Worm (Caenorhabditis elegans) whole organism, L3 larva: ENCODE data around the gene faah-4.

Experiments
- ama-1 ChIP-seq: fragments of 150-350 bp; optimal IDR thresholded peaks from 2 replicates; lab custom pipeline; 2018
- fkh-10 ChIP-seq: sonication (generic microtip); optimal IDR thresholded peaks from 2 replicates; lab custom pipeline; 2017; ENCODE audit warnings: missing biosample characterization, missing genetic modification reagents, missing genetic modification characterization
- jun-1 ChIP-seq: fragments of 150-350 bp; optimal IDR thresholded peaks from 2 replicates; lab custom pipeline; 2014; ENCODE audit warnings: missing biosample characterization, missing genetic modification reagents, missing genetic modification characterization
- mdl-1 ChIP-seq: fragments of 150-350 bp; optimal IDR thresholded peaks from 2 replicates; lab custom pipeline; 2014; ENCODE audit warnings: missing biosample characterization, missing genetic modification characterization
- nhr-11 ChIP-seq: fragments of 150-350 bp; optimal IDR thresholded peaks from 2 replicates; lab custom pipeline; 2014; ENCODE audit warnings: missing biosample characterization, missing genetic modification characterization
- nhr-25 ChIP-seq: sonication (generic microtip); optimal IDR thresholded peaks from 2 replicates; lab custom pipeline; 2017; ENCODE audit warnings: missing biosample characterization, missing genetic modification characterization
- nhr-28 ChIP-seq: fragments of 150-350 bp; optimal IDR thresholded peaks from 2 replicates; lab custom pipeline; 2014; ENCODE audit warnings: missing biosample characterization, missing genetic modification characterization
- nhr-67 ChIP-seq: fragments of 150-350 bp; optimal IDR thresholded peaks from 2 replicates; lab custom pipeline; 2014; ENCODE audit warnings: missing biosample characterization, missing genetic modification characterization
- pqm-1 ChIP-seq: fragments of 150-350 bp; optimal IDR thresholded peaks from 2 replicates; lab custom pipeline; 2017; ENCODE audit warnings: missing biosample characterization, missing genetic modification characterization, inconsistent platforms
- tbx-2 ChIP-seq: sonication (generic microtip); optimal IDR thresholded peaks from 2 replicates; lab custom pipeline; 2016; ENCODE audit warnings: mild to moderate bottlenecking, missing genetic modification characterization, missing compliant biosample characterization
- unc-39 ChIP-seq: sonication (generic microtip); optimal IDR thresholded peaks from 4 replicates; lab custom pipeline; 2017; ENCODE audit warnings: missing biosample characterization, missing genetic modification characterization
- unc-62 ChIP-seq: fragments of 150-350 bp; sonication (generic microtip); optimal IDR thresholded peaks from 4 replicates; lab custom pipeline; 2014; ENCODE audit warnings: missing biosample characterization, missing genetic modification reagents, missing genetic modification characterization
- ztf-11 ChIP-seq: fragments of 150-350 bp; optimal IDR thresholded peaks from 2 replicates; lab custom pipeline; 2014; ENCODE audit warnings: missing biosample characterization, missing genetic modification characterization

DNA sequence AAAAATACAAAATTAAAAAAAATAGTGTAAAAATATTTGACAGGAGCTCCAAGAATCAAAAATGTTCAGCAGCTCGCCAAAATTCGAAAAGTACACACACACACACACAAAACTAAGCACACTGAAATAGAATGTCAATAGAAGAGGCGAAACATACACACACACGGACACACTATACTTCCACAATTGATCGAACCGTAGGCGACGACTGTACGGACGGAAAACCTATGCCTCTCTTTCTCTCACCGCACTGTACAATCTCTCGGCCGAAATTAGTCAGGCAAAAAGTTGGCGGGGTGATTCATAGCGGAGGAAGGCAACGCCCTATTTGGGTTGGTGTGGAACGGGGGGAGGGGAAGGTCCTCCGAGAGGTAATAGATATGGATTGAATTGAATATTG lies 37.8 kb upstream of the faah-4 start:
- TF ChIP-seq nhr-28 (no peak), tbx-2 (tag; lab: Kevin White, UChicago) (no peak), nhr-25 (no peak), nhr-67 (tag; lab: Kevin White, UChicago) (no peak), pqm-1 (tag; lab: Kevin White, UChicago) (peak; percentile 76), nhr-11 (tag; lab: Kevin White, UChicago) (no peak), unc-62 (GFP tag; lab: Kevin White, UChicago) (no peak), fkh-10 (no peak), mdl-1 (tag; lab: Kevin White, UChicago) (no peak), unc-39 (tag; lab: Kevin White, UChicago) (no peak), jun-1 (tag; lab: Kevin White, UChicago) (no peak), ama-1 (lab: Kevin White, UChicago) (no peak), ztf-11 (no peak)
